Fruit fly (Drosophila melanogaster) whole organism, prepupa: ENCODE data around the gene mth.

Experiments used
- Blimp-1 ChIP-seq: fragments of 200-800 bp; sonication (Bioruptor generic); optimal IDR thresholded peaks from 3 replicates; lab custom pipeline; 2017; ENCODE audit warnings: missing biosample characterization, missing genetic modification characterization, mild to moderate bottlenecking, moderate library complexity, missing genetic modification reagents
- CG10631 ChIP-seq: fragments of 200-800 bp; sonication (Bioruptor generic); optimal IDR thresholded peaks from 2 replicates; lab custom pipeline; 2016; ENCODE audit warnings: missing biosample characterization, missing genetic modification characterization
- CG10669 ChIP-seq: fragments of 200-800 bp; sonication (Bioruptor generic); optimal IDR thresholded peaks from 3 replicates; lab custom pipeline; 2018; ENCODE audit warnings: missing biosample characterization, mild to moderate bottlenecking, missing genetic modification characterization, moderate library complexity
- CG11294 ChIP-seq: fragments of 200-800 bp; sonication (Bioruptor generic); IDR thresholded peaks from 2 replicates; pipeline ENCODE4 v1.3.6; 2022; ENCODE audit warnings: missing biosample characterization, missing genetic modification characterization
- CG11762 ChIP-seq: fragments of 200-800 bp; sonication (Bioruptor generic); optimal IDR thresholded peaks from 3 replicates; lab custom pipeline; 2016; ENCODE audit warnings: missing biosample characterization, missing genetic modification characterization; ENCODE audit not compliant: insufficient read depth
- CG15336 ChIP-seq: fragments of 200-800 bp; sonication (Bioruptor generic); IDR thresholded peaks from 2 replicates; pipeline ENCODE4 v1.3.6; 2022; ENCODE audit warnings: missing biosample characterization, missing genetic modification characterization
- CG1621 ChIP-seq: fragments of 200-800 bp; sonication (Bioruptor generic); optimal IDR thresholded peaks from 3 replicates; lab custom pipeline; 2018; ENCODE audit warnings: missing biosample characterization, mild to moderate bottlenecking, missing genetic modification characterization
- CG16779 ChIP-seq: fragments of 200-800 bp; sonication (Bioruptor generic); optimal IDR thresholded peaks from 3 replicates; lab custom pipeline; 2017; ENCODE audit warnings: missing biosample characterization, mild to moderate bottlenecking, missing genetic modification characterization
- CG3032 ChIP-seq: fragments of 200-800 bp; optimal IDR thresholded peaks from 2 replicates; lab custom pipeline; 2019; ENCODE audit warnings: missing biosample characterization, mild to moderate bottlenecking, missing genetic modification characterization, moderate library complexity
- CG31627 ChIP-seq: fragments of 200-800 bp; sonication (Bioruptor generic); optimal IDR thresholded peaks from 3 replicates; lab custom pipeline; 2016; ENCODE audit warnings: missing biosample characterization, missing genetic modification characterization
- CG32006 ChIP-seq: fragments of 200-800 bp; sonication (Bioruptor generic); optimal IDR thresholded peaks from 3 replicates; lab custom pipeline; 2017; ENCODE audit warnings: missing biosample characterization, mild to moderate bottlenecking, missing genetic modification characterization
- CG4318 ChIP-seq: fragments of 200-800 bp; sonication (Bioruptor generic); optimal IDR thresholded peaks from 3 replicates; lab custom pipeline; 2017; ENCODE audit warnings: missing biosample characterization, mild to moderate bottlenecking, missing genetic modification characterization
- CG6163 ChIP-seq: fragments of 200-800 bp; sonication (Bioruptor generic); IDR thresholded peaks from 3 replicates; pipeline ENCODE4 v1.3.6; 2022; ENCODE audit warnings: missing biosample characterization, missing genetic modification characterization
- CG6276 ChIP-seq: fragments of 200-800 bp; sonication (Bioruptor generic); optimal IDR thresholded peaks from 2 replicates; lab custom pipeline; 2017; ENCODE audit warnings: missing biosample characterization, mild to moderate bottlenecking, missing genetic modification characterization
- CG7368 ChIP-seq: fragments of 200-800 bp; sonication (Bioruptor generic); optimal IDR thresholded peaks from 3 replicates; lab custom pipeline; 2016; ENCODE audit warnings: missing biosample characterization, missing genetic modification characterization
- CG8119 ChIP-seq: fragments of 200-800 bp; sonication (Bioruptor generic); IDR thresholded peaks from 3 replicates; pipeline ENCODE4 v1.3.6; 2022; ENCODE audit warnings: missing biosample characterization, missing genetic modification characterization
- CG8319 ChIP-seq: fragments of 200-800 bp; sonication (Bioruptor generic); optimal IDR thresholded peaks from 3 replicates; lab custom pipeline; 2016; ENCODE audit warnings: missing biosample characterization, missing genetic modification characterization
- CG9139 ChIP-seq: fragments of 200-800 bp; sonication (Bioruptor generic); optimal IDR thresholded peaks from 3 replicates; lab custom pipeline; 2017; ENCODE audit warnings: missing biosample characterization, mild to moderate bottlenecking, missing genetic modification characterization
- Eip75B ChIP-seq: fragments of 200-800 bp; sonication (Bioruptor generic); optimal IDR thresholded peaks from 3 replicates; lab custom pipeline; 2016; ENCODE audit warnings: missing biosample characterization, missing genetic modification characterization
- Eip78C ChIP-seq: fragments of 200-800 bp; sonication (Bioruptor generic); peaks from one replicate; lab custom pipeline; 2016; ENCODE audit warnings: missing biosample characterization, missing genetic modification characterization
- Ets21C ChIP-seq: fragments of 200-800 bp; sonication (Bioruptor generic); optimal IDR thresholded peaks from 3 replicates; lab custom pipeline; 2016; ENCODE audit warnings: missing biosample characterization, missing genetic modification characterization
- Ets96B ChIP-seq: fragments of 200-800 bp; optimal IDR thresholded peaks from 2 replicates; lab custom pipeline; 2019; ENCODE audit warnings: missing biosample characterization, mild to moderate bottlenecking, missing genetic modification characterization, moderate library complexity
- Gug ChIP-seq: fragments of 200-800 bp; sonication (Bioruptor generic); IDR thresholded peaks from 2 replicates; pipeline ENCODE4 v1.3.6; 2022; ENCODE audit warnings: missing biosample characterization, missing genetic modification characterization
- Hr38 ChIP-seq: sonication (Bioruptor generic); optimal IDR thresholded peaks from 2 replicates; lab custom pipeline; 2016; ENCODE audit warnings: missing biosample characterization, missing genetic modification characterization
- Hr4 ChIP-seq: fragments of 200-800 bp; sonication (Bioruptor generic); optimal IDR thresholded peaks from 3 replicates; lab custom pipeline; 2016; ENCODE audit warnings: missing biosample characterization, missing genetic modification characterization
- Lpt ChIP-seq: fragments of 200-800 bp; sonication (Bioruptor generic); optimal IDR thresholded peaks from 3 replicates; lab custom pipeline; 2016; ENCODE audit warnings: missing biosample characterization, missing genetic modification characterization
- OdsH ChIP-seq: fragments of 200-800 bp; sonication (Bioruptor generic); optimal IDR thresholded peaks from 3 replicates; lab custom pipeline; 2016; ENCODE audit warnings: missing biosample characterization, missing genetic modification characterization
- Sox102F ChIP-seq: fragments of 200-800 bp; sonication (Bioruptor generic); optimal IDR thresholded peaks from 2 replicates; lab custom pipeline; 2016; ENCODE audit warnings: missing biosample characterization, mild to moderate bottlenecking, missing genetic modification characterization
- Sox14 ChIP-seq: fragments of 200-800 bp; sonication (Bioruptor generic); optimal IDR thresholded peaks from 3 replicates; lab custom pipeline; 2016; ENCODE audit warnings: missing biosample characterization, missing genetic modification characterization
- Sox15 ChIP-seq: fragments of 200-800 bp; sonication (Bioruptor generic); optimal IDR thresholded peaks from 3 replicates; lab custom pipeline; 2016; ENCODE audit warnings: missing biosample characterization, missing genetic modification characterization
- achi ChIP-seq: fragments of 200-800 bp; sonication (Bioruptor generic); optimal IDR thresholded peaks from 3 replicates; lab custom pipeline; 2016; ENCODE audit warnings: missing biosample characterization, missing genetic modification characterization
- cyc ChIP-seq: fragments of 200-800 bp; sonication (Bioruptor generic); optimal IDR thresholded peaks from 3 replicates; lab custom pipeline; 2016; ENCODE audit warnings: missing biosample characterization, missing genetic modification characterization
- dac ChIP-seq: fragments of 200-800 bp; sonication (Bioruptor generic); optimal IDR thresholded peaks from 2 replicates; lab custom pipeline; 2017; ENCODE audit warnings: missing biosample characterization, mild to moderate bottlenecking, missing genetic modification characterization
- eg ChIP-seq: fragments of 200-800 bp; sonication (Bioruptor generic); IDR thresholded peaks from 3 replicates; pipeline ENCODE4 v1.3.6; 2022; ENCODE audit warnings: missing biosample characterization, missing genetic modification characterization
- esn ChIP-seq: fragments of 200-800 bp; sonication (Bioruptor generic); optimal IDR thresholded peaks from 2 replicates; lab custom pipeline; 2016; ENCODE audit warnings: missing biosample characterization, mild to moderate bottlenecking, missing genetic modification characterization, moderate library complexity
- fd59A ChIP-seq: fragments of 200-800 bp; sonication (Bioruptor generic); optimal IDR thresholded peaks from 2 replicates; lab custom pipeline; 2017; ENCODE audit warnings: missing biosample characterization, mild to moderate bottlenecking, missing genetic modification characterization, missing genetic modification reagents
- fkh ChIP-seq: fragments of 200-800 bp; sonication (Bioruptor generic); optimal IDR thresholded peaks from 3 replicates; lab custom pipeline; 2017; ENCODE audit warnings: missing biosample characterization, mild to moderate bottlenecking, missing genetic modification characterization, moderate library complexity
- net ChIP-seq: fragments of 200-800 bp; sonication (Bioruptor generic); optimal IDR thresholded peaks from 3 replicates; lab custom pipeline; 2016; ENCODE audit warnings: missing biosample characterization, missing genetic modification characterization
- pdm3 ChIP-seq: fragments of 200-800 bp; sonication (Bioruptor generic); optimal IDR thresholded peaks from 3 replicates; lab custom pipeline; 2016; ENCODE audit warnings: missing biosample characterization, missing genetic modification characterization
- salr ChIP-seq, 2 experiments: fragments of 200-800 bp; sonication (Bioruptor generic); optimal IDR thresholded peaks; 3 replicates each; lab custom pipeline; 2016 to 2018; ENCODE audit warnings: missing biosample characterization in 2 of 2, missing genetic modification characterization in 2 of 2, mild to moderate bottlenecking in 1 of 2
- spab ChIP-seq: fragments of 200-800 bp; sonication (Bioruptor generic); optimal IDR thresholded peaks from 2 replicates; lab custom pipeline; 2017; ENCODE audit warnings: missing biosample characterization, mild to moderate bottlenecking, missing genetic modification characterization, missing genetic modification reagents
- ss ChIP-seq, 2 experiments: fragments of 200-800 bp; sonication (Bioruptor generic); optimal IDR thresholded peaks; 2 replicates in 1 of 2; 3 replicates in 1 of 2; lab custom pipeline; 2017 to 2018; ENCODE audit warnings: mild to moderate bottlenecking in 2 of 2, missing biosample characterization in 2 of 2, missing genetic modification characterization in 2 of 2, moderate library complexity in 1 of 2
- topi ChIP-seq: fragments of 200-800 bp; sonication (Bioruptor generic); optimal IDR thresholded peaks from 3 replicates; lab custom pipeline; 2016; ENCODE audit warnings: missing biosample characterization, missing genetic modification characterization

Gene mth

dm6 chr3L:347641-348405, 1.1 kb upstream of the mth start (continued):
- peak; percentile 90 for TF ChIP-seq eg (GFP tag; lab: Robert Waterston, UW)
- peak; percentile 90 for TF ChIP-seq CG8119 (GFP tag; lab: Robert Waterston, UW)
- TF ChIP-seq CG8319 (GFP tag; lab: Kevin White, UChicago): peak; percentile 82
- TF ChIP-seq Ets21C (GFP tag; lab: Kevin White, UChicago): peak; percentile 72
- peak; percentile 85 for TF ChIP-seq CG10669 (GFP tag; lab: Kevin White, UChicago)
- TF ChIP-seq dac: peak; percentile 89
- peak; percentile 87 for TF ChIP-seq achi (GFP tag; lab: Kevin White, UChicago)
- TF ChIP-seq CG1621 (tag; lab: Kevin White, UChicago): peak; percentile 79
- TF ChIP-seq CG15336: peak; percentile 91
- peak; percentile 82 to 91 for TF ChIP-seq salr (GFP tag; optimal IDR thresholded peaks at IDR 0.05; lab: Kevin White, UChicago)

DNA sequence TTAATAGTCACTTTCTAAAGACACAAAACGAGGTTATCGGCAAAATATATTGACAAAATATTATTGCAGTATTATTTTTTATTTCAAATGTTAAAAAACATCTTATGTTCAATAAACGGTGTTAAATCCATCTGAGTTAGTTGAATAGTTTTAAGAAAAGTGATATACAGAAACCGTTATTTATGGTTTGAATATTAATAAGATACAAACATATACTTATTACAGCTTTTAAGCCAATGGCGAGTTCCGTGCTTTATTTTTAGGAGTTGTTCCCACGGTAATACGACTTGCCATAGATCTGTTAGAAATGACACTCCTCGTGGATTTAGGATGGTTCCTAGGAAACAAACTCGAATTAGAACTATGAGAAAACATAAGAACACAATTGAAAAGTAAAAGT, 3.4 kb downstream of the mth start:
- TF ChIP-seq Eip75B (GFP tag; lab: Kevin White, UChicago) (no peak), Eip78C (peak; percentile 62), Hr38 (GFP tag; lab: Kevin White, UChicago) (no peak)

- TF ChIP-seq OdsH (GFP tag; lab: Kevin White, UChicago): no peak
- TF ChIP-seq net (GFP tag; lab: Kevin White, UChicago): no peak
- TF ChIP-seq pdm3: no peak
- no peak for TF ChIP-seq Sox14 (GFP tag; lab: Kevin White, UChicago)
- no peak for TF ChIP-seq CG31627 (GFP tag; lab: Kevin White, UChicago)
- TF ChIP-seq CG32006 (GFP tag; lab: Kevin White, UChicago): no peak
- TF ChIP-seq Blimp-1 (GFP tag; lab: Kevin White, UChicago): no peak
- no peak for TF ChIP-seq esn (GFP tag; lab: Kevin White, UChicago)
- TF ChIP-seq Eip78C: no peak
- TF ChIP-seq CG16779 (tag; lab: Kevin White, UChicago): no peak
- no peak for TF ChIP-seq CG15336
- TF ChIP-seq fd59A (GFP tag; lab: Kevin White, UChicago): no peak
- TF ChIP-seq CG11762: no peak
- no peak for TF ChIP-seq topi (GFP tag; lab: Kevin White, UChicago)
- TF ChIP-seq CG8319 (GFP tag; lab: Kevin White, UChicago): no peak
- TF ChIP-seq CG8119 (GFP tag; lab: Robert Waterston, UW): no peak; the same call in 2 of the 3 replicates
These were observed 3.9 kb downstream of the mth start, which contains the start of gene mthl10 for dm6 chr3L:342839-343238. TSS of gene mthl10 (minus strand) at chr3L:342915.

DNA sequence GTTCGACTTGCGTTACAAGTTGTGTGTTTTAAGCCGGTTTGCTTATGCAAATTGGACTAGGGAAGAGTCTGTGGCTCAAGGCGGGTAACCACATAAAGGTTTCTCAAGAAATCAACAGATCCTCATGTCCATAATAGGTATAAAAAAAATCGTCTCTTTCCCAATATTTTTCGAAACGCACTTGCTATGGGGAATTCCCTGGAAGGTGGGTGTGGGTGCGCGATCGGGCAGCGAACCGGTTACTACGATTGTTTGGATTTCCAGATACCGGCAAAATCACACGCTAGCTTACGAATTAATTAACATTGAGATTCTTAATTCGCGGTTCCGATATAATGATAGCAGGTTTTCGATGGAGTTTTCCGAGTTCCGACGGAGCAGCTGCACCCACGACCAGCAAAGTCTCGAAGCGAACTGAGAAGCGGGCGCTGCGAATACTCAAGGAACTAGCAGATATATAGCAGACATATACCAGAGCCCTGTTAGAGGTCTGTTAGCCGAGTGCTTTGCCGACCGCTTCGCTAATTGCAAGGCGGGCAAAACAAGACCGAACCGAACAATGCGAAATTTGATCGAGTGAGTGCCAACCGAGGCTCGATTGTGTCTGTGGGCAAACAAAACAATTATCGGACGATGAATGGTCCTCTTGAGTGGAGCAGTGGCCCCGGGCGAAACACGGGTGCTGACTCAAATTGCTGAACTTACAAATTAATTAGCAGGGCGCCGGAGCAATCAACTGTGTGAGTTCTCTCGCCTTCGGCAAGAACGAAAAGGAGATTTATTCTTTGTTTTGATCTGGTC, 5.5 kb downstream of the mth start:
- TF ChIP-seq CG9139 (GFP tag; lab: Kevin White, UChicago) (no peak), CG6163 (GFP tag; lab: Robert Waterston, UW) (peak; percentile 52; the same call in 2 of the 3 replicates), CG3032 (no peak), Lpt (GFP tag; lab: Kevin White, UChicago) (no peak), CG4318 (GFP tag; lab: Kevin White, UChicago) (no peak), CG6276 (GFP tag; lab: Kevin White, UChicago) (no peak), CG31627 (GFP tag; lab: Kevin White, UChicago) (no peak), cyc (GFP tag; lab: Kevin White, UChicago) (no peak), spab (GFP tag; lab: Kevin White, UChicago) (no peak), achi (GFP tag; lab: Kevin White, UChicago) (no peak), CG10669 (GFP tag; lab: Kevin White, UChicago) (no peak), CG11294 (GFP tag; lab: Robert Waterston, UW) (no peak), ss (GFP tag; optimal IDR thresholded peaks at IDR 0.05; lab: Kevin White, UChicago) (peak in 1 of 2 experiments; percentile 10), Eip78C (peak; percentile 27), Sox15 (GFP tag; lab: Kevin White, UChicago) (no peak), Eip75B (GFP tag; lab: Kevin White, UChicago) (no peak), fkh (GFP tag; lab: Kevin White, UChicago) (no peak), CG10631 (GFP tag; lab: Kevin White, UChicago) (no peak), Ets96B (tag; lab: Kevin White, UChicago) (no peak), Sox102F (no peak), CG11762 (no peak), Hr4 (GFP tag; lab: Kevin White, UChicago) (no peak), Gug (GFP tag; lab: Robert Waterston, UW) (no peak), CG7368 (GFP tag; lab: Kevin White, UChicago) (no peak)
